Worm (Caenorhabditis elegans) whole organism, L4 larva: ENCODE measurements around the gene F16G10.7.

ENCODE experiments used
- D1046.2 ChIP-seq: fragments of 200-800 bp; sonication (Bioruptor generic); IDR thresholded peaks from 2 replicates; pipeline ENCODE4 v1.3.6; 2022; ENCODE audit warnings: missing genetic modification characterization, missing compliant biosample characterization
- F26F4.8 ChIP-seq: fragments of 200-800 bp; sonication (Bioruptor generic); conservative IDR thresholded peaks from 2 replicates; pipeline ENCODE4 v1.3.6; 2022; ENCODE audit warnings: missing genetic modification characterization, missing compliant biosample characterization
- F44E2.7 ChIP-seq: fragments of 200-800 bp; sonication (Bioruptor generic); IDR thresholded peaks from 2 replicates; pipeline ENCODE4 v2.1.2; 2022; ENCODE audit warnings: missing genetic modification characterization, missing compliant biosample characterization
- T26A8.4 ChIP-seq: fragments of 200-800 bp; sonication (Bioruptor generic); IDR thresholded peaks from 2 replicates; pipeline ENCODE4 v1.3.6; 2022; ENCODE audit warnings: missing genetic modification characterization, missing compliant biosample characterization
- Y48G9A.11 ChIP-seq: fragments of 200-800 bp; sonication (Bioruptor generic); IDR thresholded peaks from 2 replicates; pipeline ENCODE4 v1.3.6; 2022; ENCODE audit warnings: missing genetic modification reagents, missing genetic modification characterization, missing compliant biosample characterization
- Y5F2A.4 ChIP-seq: fragments of 200-800 bp; sonication (Bioruptor generic); optimal IDR thresholded peaks from 2 replicates; lab custom pipeline; 2018; ENCODE audit warnings: mild to moderate bottlenecking, missing genetic modification characterization, missing compliant biosample characterization
- ZK337.2 ChIP-seq: fragments of 200-800 bp; sonication (Bioruptor generic); IDR thresholded peaks from 2 replicates; pipeline ENCODE4 v1.3.6; 2022; ENCODE audit warnings: missing genetic modification reagents, missing genetic modification characterization, missing compliant biosample characterization
- ZK546.5 ChIP-seq, 2 experiments: sonication (generic microtip); optimal IDR thresholded peaks; 2 replicates each; lab custom pipeline; 2017; ENCODE audit warnings: missing biosample characterization in 2 of 2, missing genetic modification characterization in 2 of 2
- aha-1 ChIP-seq: fragments of 150-350 bp; peaks from one replicate; lab custom pipeline; 2014; ENCODE audit warnings: missing biosample characterization, missing genetic modification characterization
- aly-2 ChIP-seq: sonication (generic microtip); optimal IDR thresholded peaks from 2 replicates; lab custom pipeline; 2018; ENCODE audit warnings: missing biosample characterization, missing genetic modification characterization
- ceh-20 ChIP-seq: fragments of 200-800 bp; sonication (Bioruptor generic); IDR thresholded peaks from 2 replicates; pipeline ENCODE4 v1.3.6; 2022; ENCODE audit warnings: missing genetic modification reagents, missing genetic modification characterization, missing compliant biosample characterization
- ceh-32 ChIP-seq: sonication (generic microtip); optimal IDR thresholded peaks from 2 replicates; lab custom pipeline; 2016; ENCODE audit warnings: mild to moderate bottlenecking, missing genetic modification characterization, missing compliant biosample characterization; ENCODE audit not compliant: poor library complexity
- ceh-82 ChIP-seq: sonication (generic microtip); optimal IDR thresholded peaks from 2 replicates; lab custom pipeline; 2017; ENCODE audit warnings: missing biosample characterization, missing genetic modification characterization
- ces-1 ChIP-seq: fragments of 150-350 bp; sonication (generic microtip); optimal IDR thresholded peaks from 4 replicates; lab custom pipeline; 2014; ENCODE audit warnings: missing biosample characterization, missing genetic modification reagents, missing genetic modification characterization
- cey-2 ChIP-seq: sonication (generic microtip); optimal IDR thresholded peaks from 3 replicates; lab custom pipeline; 2017; ENCODE audit warnings: missing genetic modification characterization, mild to moderate bottlenecking, missing compliant biosample characterization, antibody characterized with exemption, borderline replicate concordance; ENCODE audit not compliant: insufficient read depth
- daf-16 ChIP-seq, 3 experiments: sonication (generic microtip); optimal IDR thresholded peaks; 2 replicates each; lab custom pipeline; 2016 to 2017; ENCODE audit warnings: missing genetic modification characterization in 3 of 3, missing genetic modification reagents in 3 of 3, mild to moderate bottlenecking in 2 of 3, missing compliant biosample characterization in 2 of 3, missing biosample characterization in 1 of 3, moderate library complexity in 1 of 3
- daf-19 ChIP-seq: fragments of 200-800 bp; sonication (Bioruptor generic); conservative IDR thresholded peaks from 2 replicates; pipeline ENCODE4 v1.3.6; 2022; ENCODE audit warnings: missing genetic modification characterization, missing compliant biosample characterization
- dmd-9 ChIP-seq: fragments of 200-800 bp; sonication (Bioruptor generic); IDR thresholded peaks from 2 replicates; pipeline ENCODE4 v1.3.6; 2022; ENCODE audit warnings: missing genetic modification reagents, missing genetic modification characterization, missing compliant biosample characterization
- dpl-1 ChIP-seq: fragments of 150-350 bp; optimal IDR thresholded peaks from 2 replicates; lab custom pipeline; 2014; ENCODE audit warnings: missing biosample characterization, missing genetic modification reagents, missing genetic modification characterization
- fkh-10 ChIP-seq: fragments of 150-350 bp; optimal IDR thresholded peaks from 2 replicates; lab custom pipeline; 2014; ENCODE audit warnings: missing biosample characterization, missing genetic modification reagents, missing genetic modification characterization
- fos-1 ChIP-seq: fragments of 150-350 bp; optimal IDR thresholded peaks from 2 replicates; lab custom pipeline; 2014; ENCODE audit warnings: missing biosample characterization, missing genetic modification characterization
- jun-1 ChIP-seq: fragments of 150-350 bp; optimal IDR thresholded peaks from 2 replicates; lab custom pipeline; 2014; ENCODE audit warnings: missing biosample characterization, missing genetic modification reagents, missing genetic modification characterization
- lin-15B ChIP-seq: fragments of 150-350 bp; sonication (generic microtip); optimal IDR thresholded peaks from 3 replicates; lab custom pipeline; 2014; ENCODE audit warnings: missing biosample characterization, missing genetic modification characterization
- lin-38 ChIP-seq: fragments of 200-800 bp; sonication (Bioruptor generic); IDR thresholded peaks from 2 replicates; pipeline ENCODE4 v1.3.6; 2022; ENCODE audit warnings: missing genetic modification reagents, missing genetic modification characterization, missing compliant biosample characterization
- lin-39 ChIP-seq: fragments of 150-350 bp; optimal IDR thresholded peaks from 2 replicates; lab custom pipeline; 2014; ENCODE audit warnings: missing biosample characterization, missing genetic modification reagents, missing genetic modification characterization
- mes-2 ChIP-seq: sonication (generic microtip); optimal IDR thresholded peaks from 2 replicates; lab custom pipeline; 2016; ENCODE audit warnings: missing genotype, mild to moderate bottlenecking, missing genetic modification characterization, missing compliant biosample characterization; ENCODE audit not compliant: poor library complexity, severe bottlenecking
- mxl-2 ChIP-seq: fragments of 200-800 bp; sonication (Bioruptor generic); conservative IDR thresholded peaks from 2 replicates; pipeline ENCODE4 v1.3.6; 2022; ENCODE audit warnings: missing genetic modification reagents, missing genetic modification characterization, missing compliant biosample characterization
- nhr-11 ChIP-seq: fragments of 150-350 bp; optimal IDR thresholded peaks from 2 replicates; lab custom pipeline; 2014; ENCODE audit warnings: missing biosample characterization, missing genetic modification characterization
- nhr-237 ChIP-seq: sonication (generic microtip); optimal IDR thresholded peaks from 2 replicates; lab custom pipeline; 2017; ENCODE audit warnings: missing biosample characterization, missing genetic modification characterization
- nhr-28 ChIP-seq: fragments of 150-350 bp; optimal IDR thresholded peaks from 2 replicates; lab custom pipeline; 2014; ENCODE audit warnings: missing biosample characterization, missing genetic modification characterization
- nhr-41 ChIP-seq: fragments of 200-800 bp; sonication (Bioruptor generic); IDR thresholded peaks from 2 replicates; pipeline ENCODE4 v1.3.6; 2022; ENCODE audit warnings: missing genetic modification reagents, missing genetic modification characterization, missing compliant biosample characterization
- nhr-48 ChIP-seq: sonication (generic microtip); optimal IDR thresholded peaks from 2 replicates; lab custom pipeline; 2016; ENCODE audit warnings: mild to moderate bottlenecking, missing genetic modification characterization, missing compliant biosample characterization
- nhr-77 ChIP-seq: fragments of 150-350 bp; optimal IDR thresholded peaks from 2 replicates; lab custom pipeline; 2014; ENCODE audit warnings: missing biosample characterization, missing genetic modification characterization
- pha-4 ChIP-seq, 2 experiments: fragments of 150-350 bp in 1 of 2; fragments of 200-800 bp in 1 of 2; sonication (Bioruptor generic) in 1 of 2; IDR thresholded peaks in 1 of 2; optimal IDR thresholded peaks in 1 of 2; 2 replicates each; pipeline versions ENCODE4 v1.3.6 to Lab custom; 2014 to 2022; ENCODE audit warnings: missing genetic modification characterization in 2 of 2, missing genetic modification reagents in 2 of 2, missing biosample characterization in 1 of 2, missing compliant biosample characterization in 1 of 2
- php-3 ChIP-seq: fragments of 200-800 bp; sonication (Bioruptor generic); IDR thresholded peaks from 2 replicates; pipeline ENCODE4 v1.3.6; 2022; ENCODE audit warnings: missing genetic modification reagents, missing genetic modification characterization, missing compliant biosample characterization
- rbr-2 ChIP-seq: sonication (generic microtip); optimal IDR thresholded peaks from 2 replicates; lab custom pipeline; 2016; ENCODE audit warnings: missing genotype, missing genetic modification characterization, missing compliant biosample characterization
- snpc-1.2 ChIP-seq: fragments of 200-800 bp; sonication (Bioruptor generic); IDR thresholded peaks from 2 replicates; pipeline ENCODE4 v1.3.6; 2022; ENCODE audit warnings: missing genetic modification reagents, missing genetic modification characterization, missing compliant biosample characterization
- snpc-4 ChIP-seq: fragments of 150-350 bp; optimal IDR thresholded peaks from 2 replicates; lab custom pipeline; 2014; ENCODE audit warnings: missing biosample characterization, missing genetic modification characterization
- unc-62 ChIP-seq, 3 experiments: fragments of 150-350 bp in 1 of 3; sonication (generic microtip); optimal IDR thresholded peaks in 2 of 3; peaks in 1 of 3; 1 replicate in 1 of 3; 2 replicates in 2 of 3; lab custom pipeline; 2014 to 2017; ENCODE audit warnings: missing biosample characterization in 3 of 3, missing genetic modification characterization in 3 of 3, missing genetic modification reagents in 3 of 3, missing genotype in 1 of 3
- zip-11 ChIP-seq: fragments of 200-800 bp; sonication (Bioruptor generic); IDR thresholded peaks from 2 replicates; pipeline ENCODE4 v1.3.6; 2022; ENCODE audit warnings: missing genetic modification characterization, missing compliant biosample characterization
- zip-2 ChIP-seq: fragments of 150-350 bp; optimal IDR thresholded peaks from 2 replicates; lab custom pipeline; 2014; ENCODE audit warnings: missing biosample characterization, missing genetic modification characterization

F16G10.7 gene

DNA sequence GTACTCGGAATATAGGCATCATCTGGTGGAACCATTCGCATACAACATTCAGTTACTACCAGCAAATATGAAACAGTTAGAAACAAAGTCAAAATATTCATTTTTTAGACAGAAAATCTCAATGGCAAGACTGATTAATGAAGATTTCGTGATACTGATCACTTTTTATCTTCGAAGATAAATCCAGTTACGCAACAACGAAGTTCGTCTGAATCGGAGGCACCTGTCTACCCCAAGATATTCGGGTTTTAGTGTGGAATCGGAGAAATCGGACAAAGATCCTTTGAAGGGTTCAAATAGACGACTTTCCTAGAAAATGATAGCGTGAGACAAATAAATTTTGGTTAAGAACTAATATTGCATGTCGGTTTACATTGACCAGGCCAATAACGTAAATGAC, 15.8 kb upstream of the F16G10.7 start, which contains the start of gene F16G10.13:
Gene F16G10.13 (minus strand): TSS at position 101 of the 400 bp plus-strand sequence.
- TF ChIP-seq daf-16 (GFP tag; optimal IDR thresholded peaks at IDR 0.05; lab: Kevin White, UChicago) (no peak), daf-16 (tag; optimal IDR thresholded peaks at IDR 0.05; lab: Kevin White, UChicago) (no peak), snpc-4 (tag; lab: Kevin White, UChicago) (no peak), nhr-48 (no peak), unc-62 (GFP tag; optimal IDR thresholded peaks at IDR 0.05 in 1 of 2; lab: Kevin White, UChicago) (no peak), unc-62 (tag; optimal IDR thresholded peaks at IDR 0.05; lab: Kevin White, UChicago) (no peak), lin-38 (GFP tag; lab: Robert Waterston, UW) (no peak), snpc-1.2 (GFP tag; lab: Robert Waterston, UW) (no peak), nhr-41 (GFP tag; lab: Robert Waterston, UW) (no peak), nhr-28 (tag; lab: Kevin White, UChicago) (no peak), cey-2 (no peak), Y48G9A.11 (GFP tag; lab: Robert Waterston, UW) (no peak), ceh-82 (no peak), ZK546.5 (tag; optimal IDR thresholded peaks at IDR 0.05; lab: Kevin White, UChicago) (no peak), nhr-77 (tag; lab: Kevin White, UChicago) (no peak)

- no peak for TF ChIP-seq nhr-41 (GFP tag; lab: Robert Waterston, UW)
- TF ChIP-seq F44E2.7 (GFP tag; lab: Robert Waterston, UW): no peak
- no peak for TF ChIP-seq dmd-9
- no peak for TF ChIP-seq aly-2
- TF ChIP-seq zip-11 (GFP tag; lab: Robert Waterston, UW): no peak
- TF ChIP-seq cey-2: no peak
- no peak for TF ChIP-seq pha-4 (GFP tag; IDR thresholded peaks at IDR 0.05; lab: Robert Waterston, UW)
- TF ChIP-seq pha-4 (tag; optimal IDR thresholded peaks at IDR 0.05; lab: Kevin White, UChicago): no peak
- TF ChIP-seq Y5F2A.4 (GFP tag; lab: Kevin White, UChicago): no peak
- TF ChIP-seq ZK337.2 (GFP tag; lab: Robert Waterston, UW): no peak
- no peak for TF ChIP-seq mes-2 (tag; lab: Kevin White, UChicago)
- no peak for TF ChIP-seq fos-1 (tag; lab: Kevin White, UChicago)
- no peak for TF ChIP-seq aha-1 (tag; lab: Kevin White, UChicago)
- TF ChIP-seq nhr-237 (tag; lab: Kevin White, UChicago): no peak
- TF ChIP-seq nhr-11 (tag; lab: Kevin White, UChicago): no peak
- no peak for TF ChIP-seq lin-15B
- TF ChIP-seq F26F4.8: no peak
- TF ChIP-seq zip-2 (tag; lab: Kevin White, UChicago): no peak
- TF ChIP-seq, all 104 proteins: peak for 0
Measured at ce11 chrII:2393821-2394220, 13.7 kb upstream of the F16G10.7 start, which contains the start of gene F16G10.11. F16G10.11 (minus strand) TSS chrII:2393921.

- TF ChIP-seq snpc-1.2 (GFP tag; lab: Robert Waterston, UW) (no peak), fkh-10 (no peak), rbr-2 (tag; lab: Kevin White, UChicago) (no peak), php-3 (GFP tag; lab: Robert Waterston, UW) (no peak), jun-1 (tag; lab: Kevin White, UChicago) (no peak), ces-1 (GFP tag; lab: Kevin White, UChicago) (no peak)
Measured at ce11 chrII:2390884-2391283, 10.8 kb upstream of the F16G10.7 start, which contains the start of gene F16G10.10. F16G10.10 (minus strand) TSS chrII:2390984.

DNA sequence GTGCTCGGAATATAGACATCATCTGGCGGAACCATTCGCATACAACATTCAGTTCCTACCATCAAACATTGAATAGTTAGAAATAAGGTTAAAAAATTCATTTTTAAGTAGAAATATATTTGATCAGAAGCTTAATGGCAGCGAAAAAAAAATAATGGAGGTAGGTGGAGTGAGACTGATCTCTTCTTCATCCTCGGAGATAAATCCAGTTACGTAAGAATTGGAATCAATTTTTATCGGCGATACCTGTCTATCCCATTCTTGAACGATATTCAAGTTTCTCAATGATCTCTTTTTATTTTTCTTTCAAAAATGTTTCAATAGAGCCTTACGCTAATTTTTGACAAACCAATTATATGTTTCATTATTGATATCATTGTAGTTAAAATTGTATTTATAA, 5.4 kb upstream of the F16G10.7 start, which contains the start of gene F16G10.9:
Gene F16G10.9 (minus strand): TSS at position 101 of the 400 bp plus-strand sequence.
- no peak for TF ChIP-seq mxl-2 (GFP tag; lab: Robert Waterston, UW)
- TF ChIP-seq ceh-32 (tag; lab: Kevin White, UChicago): no peak
- no peak for TF ChIP-seq daf-19
- no peak for TF ChIP-seq dpl-1
- no peak for TF ChIP-seq ceh-20
- no peak for TF ChIP-seq nhr-11 (tag; lab: Kevin White, UChicago)
- TF ChIP-seq D1046.2: no peak
- TF ChIP-seq T26A8.4 (GFP tag; lab: Robert Waterston, UW): no peak
- TF ChIP-seq lin-39 (tag; lab: Kevin White, UChicago): no peak
